Worm (Caenorhabditis elegans) whole organism, young adult: ENCODE data around the gene cyp-34A10.

Experiments
- Y67H2A.10 ChIP-seq: fragments of 200-800 bp; sonication (Bioruptor generic); conservative IDR thresholded peaks from 2 replicates; pipeline ENCODE4 v1.3.6; 2022; ENCODE audit warnings: missing genetic modification reagents, missing genetic modification characterization, missing compliant biosample characterization
- ets-4 ChIP-seq: fragments of 200-800 bp; sonication (Bioruptor generic); optimal IDR thresholded peaks from 2 replicates; lab custom pipeline; 2018; ENCODE audit warnings: mild to moderate bottlenecking, missing genetic modification characterization, missing compliant biosample characterization

- no peak for TF ChIP-seq Y67H2A.10
- TF ChIP-seq ets-4 (GFP tag; lab: Kevin White, UChicago), result no peak
These were observed 11.4 kb upstream of the cyp-34A10 start, which contains the start of gene nlp-29 for ce11 chrV:3984178-3984577.
